Fruit fly (Drosophila melanogaster): ENCODE results near the gene CG32110.

The CG32110 gene

DNA sequence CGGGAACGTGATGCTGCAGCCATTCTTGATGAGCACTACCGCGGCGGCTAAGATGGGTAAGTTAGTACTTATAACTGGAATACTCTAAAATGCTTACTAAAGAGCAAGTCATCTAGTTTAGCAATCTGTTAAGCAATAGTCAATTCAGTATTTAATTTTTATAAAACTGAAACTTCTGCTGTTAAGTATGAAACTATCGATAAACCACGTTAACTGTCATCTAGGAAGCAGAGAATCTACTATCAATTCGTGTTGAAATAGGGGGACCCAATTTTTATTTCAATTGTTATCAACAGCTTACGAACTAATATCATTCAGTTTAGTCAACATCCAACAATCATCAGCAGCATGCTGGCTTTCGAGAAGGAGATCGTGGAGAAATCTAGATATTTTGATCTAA, at the start of gene CG32110:
TSS of gene CG32110 (plus strand) at position 301 of the 400 bp plus-strand sequence.
- no peak for TF ChIP-seq CG8478 (optimal IDR thresholded peaks at IDR 0.05)
- no peak for TF ChIP-seq CTCF (optimal IDR thresholded peaks at IDR 0.05)

DNA sequence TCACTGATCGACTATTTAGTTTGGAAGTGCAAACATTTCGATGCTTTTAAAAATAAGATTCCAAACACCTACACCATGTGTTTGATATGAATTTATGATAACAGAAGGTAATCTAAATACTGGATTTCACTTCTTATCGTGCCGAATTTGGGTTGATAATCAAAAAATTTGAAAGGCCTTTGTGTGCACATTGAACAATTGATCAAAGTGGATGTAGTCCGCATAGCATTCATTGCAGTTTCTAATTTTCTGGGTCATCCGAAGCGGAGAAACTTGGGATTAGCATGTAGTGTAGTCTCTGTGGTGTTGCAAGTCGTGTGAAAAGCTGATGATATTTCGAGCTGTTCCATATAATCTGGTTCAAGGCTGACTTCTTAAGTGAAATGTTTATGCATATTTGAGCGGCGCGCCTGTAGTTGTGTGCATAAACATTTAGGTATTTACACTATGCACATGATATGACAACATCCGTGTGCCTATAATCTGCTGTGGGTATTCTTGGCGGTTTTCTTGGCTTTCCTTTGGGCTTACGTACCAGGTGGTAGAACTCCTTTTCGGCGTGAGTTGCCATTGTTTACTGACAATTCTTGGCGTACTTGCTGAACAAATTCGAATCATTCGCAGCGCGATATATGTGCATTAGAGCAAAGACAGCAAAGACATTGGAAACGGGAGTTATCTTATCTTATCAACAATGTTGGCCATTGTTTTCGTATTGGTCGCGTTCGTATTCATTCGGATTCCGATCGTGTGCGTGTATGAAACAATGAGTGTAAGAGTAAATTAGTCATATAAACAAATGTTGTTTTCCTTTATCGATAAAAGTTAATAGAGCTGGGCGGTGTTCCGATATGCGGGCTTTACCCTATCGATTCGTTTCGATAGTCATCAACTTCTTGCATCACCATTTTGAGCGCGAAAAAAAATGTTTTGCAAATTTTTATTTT, 35.5 kb upstream of the CG32110 start, which contains the start of gene Hip1:
TSS of gene Hip1 (minus strand) at position 834 of the 947 bp plus-strand sequence.
- TF ChIP-seq CTCF (optimal IDR thresholded peaks at IDR 0.05) (no peak), CG8478 (optimal IDR thresholded peaks at IDR 0.05) (no peak)

DNA sequence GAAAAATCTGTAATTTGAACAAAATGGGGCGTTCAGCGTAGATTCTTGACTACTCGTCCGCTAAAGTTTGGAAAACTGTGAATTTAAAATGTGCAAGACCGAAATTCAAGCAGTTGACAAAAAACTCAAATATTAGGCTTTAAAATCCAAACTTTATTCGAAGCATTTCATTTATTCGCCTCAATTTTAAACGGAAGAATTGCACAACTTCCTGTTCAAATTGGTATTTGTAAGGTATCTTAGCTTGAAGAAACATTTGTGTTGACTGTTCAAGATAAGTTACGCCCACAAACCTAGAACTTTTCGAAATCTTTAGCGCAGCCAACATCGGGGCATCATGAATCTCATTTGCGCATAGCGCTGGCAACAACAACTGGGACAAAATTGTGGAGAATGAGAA, 29.9 kb upstream of the CG32110 start, which contains the start of gene CG32106:
TSS of gene CG32106 (minus strand) at position 101 of the 400 bp plus-strand sequence.
- no peak for TF ChIP-seq CG8478 (optimal IDR thresholded peaks at IDR 0.05)
- TF ChIP-seq CTCF (optimal IDR thresholded peaks at IDR 0.05) = no peak

DNA sequence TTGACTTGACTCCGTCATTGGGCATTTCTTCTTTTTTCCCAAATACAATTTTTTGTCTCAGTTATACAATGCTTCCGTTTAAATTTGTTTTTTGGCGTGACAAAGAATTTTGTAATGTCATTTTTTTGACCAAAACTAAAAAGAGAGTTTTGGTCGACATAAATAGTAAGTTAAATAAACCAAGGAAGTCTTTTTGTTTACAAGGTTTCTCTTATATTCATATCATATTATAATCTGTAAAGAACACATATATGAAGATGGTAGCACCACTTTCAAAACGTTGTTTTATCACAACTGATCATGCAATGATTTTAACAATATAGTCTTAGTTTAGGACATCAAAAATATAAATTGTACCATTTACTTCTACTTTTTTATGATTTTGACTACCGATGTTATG, 27.5 kb upstream of the CG32110 start, which contains the start of the genes CG10969 and CG17666:
TSS of gene CG10969 (minus strand) at position 101 of the 400 bp plus-strand sequence.
TSS of gene CG17666 (plus strand) at position 329 of the 400 bp plus-strand sequence.
- TF ChIP-seq CG8478 (optimal IDR thresholded peaks at IDR 0.05) (no peak), CTCF (optimal IDR thresholded peaks at IDR 0.05) (no peak)

DNA sequence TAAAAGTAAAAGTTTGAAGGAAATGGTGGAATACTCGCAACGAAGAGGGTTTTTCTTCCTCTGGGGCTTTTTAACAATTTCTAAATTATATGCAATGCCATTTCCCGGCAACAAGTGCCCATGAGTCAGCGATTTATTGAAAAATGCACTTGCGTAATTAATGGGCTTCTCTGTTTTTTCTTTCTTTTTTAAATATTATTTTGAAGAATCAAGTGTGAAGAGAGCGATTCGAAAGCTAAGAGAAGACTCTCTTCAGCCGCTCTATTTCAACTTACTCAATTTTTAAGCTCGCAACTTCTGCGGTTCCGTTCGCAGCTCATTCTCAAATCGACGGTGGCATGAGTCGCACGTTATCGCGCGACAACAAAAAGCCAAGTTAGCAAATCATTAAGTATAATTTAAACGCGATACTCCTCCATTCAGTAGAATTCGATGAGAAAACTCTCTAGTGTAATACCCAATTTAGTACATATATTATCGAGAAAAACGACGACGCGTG, 18.6 kb upstream of the CG32110 start, which contains the start of gene CG42709:
TSS of gene CG42709 (plus strand) at position 318 of the 499 bp plus-strand sequence.
- TF ChIP-seq CTCF (optimal IDR thresholded peaks at IDR 0.05) = no peak
- TF ChIP-seq CG8478 (optimal IDR thresholded peaks at IDR 0.05) = no peak

DNA sequence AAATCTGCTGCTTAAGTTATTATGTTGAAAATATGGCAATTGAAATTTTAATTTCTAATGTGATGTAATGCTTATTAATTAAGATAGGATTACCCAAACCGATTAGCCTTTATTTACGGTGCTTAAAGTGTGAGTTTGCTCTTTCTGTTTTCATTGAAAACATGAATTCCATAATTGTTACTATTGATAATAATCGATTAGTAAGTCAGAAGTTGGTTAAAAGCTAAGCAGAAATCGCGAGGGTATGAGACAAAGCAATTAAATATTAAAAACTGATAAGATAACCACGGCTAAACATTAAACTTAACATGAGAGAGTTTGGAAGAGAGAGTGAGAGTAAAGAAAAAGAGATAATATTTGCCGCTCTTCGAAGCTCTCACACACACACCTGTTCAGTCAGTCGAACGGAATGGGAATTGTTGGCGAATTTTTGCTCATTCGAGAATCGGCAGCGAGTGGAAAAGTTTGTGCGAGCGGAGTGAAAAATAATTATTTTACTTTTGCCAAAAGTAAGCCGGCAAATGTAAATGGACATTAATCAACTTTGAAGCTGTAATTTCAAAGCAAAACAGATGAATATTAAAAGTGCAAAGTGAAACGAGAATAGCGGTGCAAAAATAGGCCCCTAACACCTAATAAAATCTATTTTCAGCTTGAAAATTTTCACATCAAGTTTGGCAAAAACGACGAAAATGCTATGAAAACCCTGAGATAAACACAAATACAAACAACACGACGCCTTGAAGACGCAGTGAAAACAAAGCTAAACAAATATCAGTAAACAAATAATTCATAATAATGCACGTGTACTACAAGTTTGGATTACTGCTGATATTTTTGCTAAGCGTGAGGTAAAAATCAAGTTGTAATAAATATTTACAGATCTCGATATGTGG, 17.5 kb upstream of the CG32110 start:
- TF ChIP-seq CG8478 (optimal IDR thresholded peaks at IDR 0.05) (no peak), CTCF (optimal IDR thresholded peaks at IDR 0.05) (no peak)

DNA sequence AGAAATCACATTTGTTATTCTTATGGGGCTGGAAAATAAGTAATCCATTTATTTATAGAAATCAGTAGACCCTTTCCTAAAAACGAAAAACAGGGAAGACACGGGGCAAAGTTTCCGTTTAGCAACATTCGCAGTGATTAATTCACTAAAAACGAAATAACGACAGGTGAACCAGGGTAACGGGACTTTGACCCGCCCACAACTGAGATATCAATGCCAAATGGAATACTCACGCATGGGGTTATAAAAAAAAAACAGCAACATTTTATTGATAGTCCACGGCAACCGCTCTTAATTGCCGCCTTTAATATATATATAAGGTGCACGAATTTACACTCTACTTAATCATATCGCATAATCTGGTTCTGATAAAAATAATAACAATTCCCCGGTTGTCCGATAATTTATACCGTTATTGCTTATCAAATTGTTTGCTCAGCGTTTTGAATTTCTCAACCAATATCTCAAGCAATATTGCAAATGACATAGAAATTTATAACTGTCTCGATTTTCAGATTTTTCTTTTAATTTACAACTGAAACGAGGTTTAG, 16.8 kb upstream of the CG32110 start:
- TF ChIP-seq CTCF (optimal IDR thresholded peaks at IDR 0.05) = no peak
- no peak for TF ChIP-seq CG8478 (optimal IDR thresholded peaks at IDR 0.05)

DNA sequence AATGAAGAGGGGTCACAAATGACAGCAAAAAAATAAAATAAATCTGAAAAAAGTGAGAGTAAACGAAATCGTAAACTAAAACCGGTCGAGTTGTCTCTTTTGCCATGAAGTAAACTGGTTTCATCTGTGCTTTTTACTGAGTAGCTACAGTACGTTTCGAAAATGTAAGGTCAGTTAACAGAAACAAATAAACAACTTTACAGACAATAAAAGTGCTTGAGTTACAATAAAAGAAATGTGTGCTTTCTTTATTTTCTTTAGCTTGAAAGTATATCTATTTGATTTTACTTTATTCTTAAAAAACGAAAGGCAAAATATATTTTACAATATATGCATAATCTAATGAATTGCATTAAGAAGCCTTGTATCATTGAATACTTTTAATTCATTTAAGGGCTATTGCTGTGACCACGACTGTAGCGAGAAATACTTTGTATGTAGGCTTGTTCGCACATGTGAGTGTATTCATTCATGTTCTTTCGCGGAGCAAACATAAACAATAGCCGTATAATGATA, 15.5 kb upstream of the CG32110 start:
- TF ChIP-seq CG8478 (optimal IDR thresholded peaks at IDR 0.05) (no peak), CTCF (optimal IDR thresholded peaks at IDR 0.05) (no peak)

DNA sequence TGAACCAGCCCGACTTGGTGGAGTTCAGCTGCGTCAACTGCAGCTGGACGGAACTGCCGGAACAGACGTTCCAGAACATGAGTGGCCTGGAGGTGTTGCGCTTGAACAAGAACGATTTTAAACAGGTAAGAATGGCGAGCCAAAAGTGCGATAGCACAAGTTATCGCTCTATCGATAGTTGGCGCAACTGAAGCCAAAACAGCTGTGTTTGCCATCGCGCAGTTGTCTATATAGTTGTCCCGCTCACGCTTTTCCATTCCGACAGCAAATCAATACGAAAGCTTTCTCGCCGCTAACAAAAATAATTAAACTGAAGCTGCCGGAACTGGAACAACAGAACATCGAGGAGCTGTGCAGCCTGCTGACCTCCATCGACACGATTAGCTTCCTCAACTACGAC, 14.0 kb upstream of the CG32110 start:
- TF ChIP-seq CG8478 (optimal IDR thresholded peaks at IDR 0.05) (no peak), CTCF (optimal IDR thresholded peaks at IDR 0.05) (no peak)

DNA sequence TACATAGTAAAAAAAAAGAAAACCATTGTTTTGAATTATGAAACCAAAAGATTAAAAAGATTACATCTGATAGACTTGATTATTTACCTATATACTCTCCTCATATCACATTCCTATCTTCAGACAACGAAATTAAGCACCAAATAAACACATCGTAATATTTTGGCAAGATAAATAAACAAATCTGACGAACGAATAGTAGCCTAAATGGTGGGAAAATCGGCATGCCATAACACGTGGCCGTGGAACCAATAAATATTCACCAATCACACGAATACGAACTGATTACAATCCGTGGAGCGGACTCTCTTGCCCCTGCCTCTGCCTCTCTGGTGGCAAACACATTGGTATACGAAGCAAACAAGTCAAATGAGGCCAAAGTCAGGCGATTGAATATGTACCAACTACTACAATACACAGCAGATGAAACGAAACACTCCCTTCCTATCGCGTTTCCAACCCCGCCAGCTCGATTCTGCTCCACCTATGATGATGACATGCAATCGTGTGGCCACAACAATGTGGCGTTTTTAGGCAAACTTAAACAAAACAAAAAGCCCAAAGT, 12.4 kb upstream of the CG32110 start:
- TF ChIP-seq CTCF (optimal IDR thresholded peaks at IDR 0.05) = no peak
- no peak for TF ChIP-seq CG8478 (optimal IDR thresholded peaks at IDR 0.05)

DNA sequence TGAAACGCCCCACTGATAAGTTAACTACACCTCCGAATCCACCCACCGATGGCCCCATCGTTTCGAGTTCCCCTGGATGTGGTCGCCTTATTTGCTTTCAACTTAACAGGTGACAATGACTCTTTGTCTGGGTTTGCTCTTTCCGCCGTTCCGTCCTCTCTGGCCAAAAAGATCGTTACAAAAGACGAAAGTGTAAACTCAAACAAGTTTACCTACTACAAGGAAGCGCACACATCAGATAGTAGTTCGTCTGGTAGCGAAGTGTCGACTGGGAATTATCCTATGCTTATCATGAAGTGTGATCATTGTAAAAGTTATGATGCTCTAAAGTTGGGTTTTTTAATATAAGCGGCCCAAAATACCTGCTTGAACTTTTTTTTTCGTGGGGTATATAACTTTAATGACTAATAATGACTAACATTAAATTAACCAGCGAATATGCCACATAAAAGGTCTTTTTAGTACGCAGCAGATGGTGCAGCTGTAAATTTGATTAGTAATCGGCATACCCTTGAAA, 9.7 kb upstream of the CG32110 start:
- TF ChIP-seq CTCF (optimal IDR thresholded peaks at IDR 0.05) (no peak), CG8478 (optimal IDR thresholded peaks at IDR 0.05) (no peak)

DNA sequence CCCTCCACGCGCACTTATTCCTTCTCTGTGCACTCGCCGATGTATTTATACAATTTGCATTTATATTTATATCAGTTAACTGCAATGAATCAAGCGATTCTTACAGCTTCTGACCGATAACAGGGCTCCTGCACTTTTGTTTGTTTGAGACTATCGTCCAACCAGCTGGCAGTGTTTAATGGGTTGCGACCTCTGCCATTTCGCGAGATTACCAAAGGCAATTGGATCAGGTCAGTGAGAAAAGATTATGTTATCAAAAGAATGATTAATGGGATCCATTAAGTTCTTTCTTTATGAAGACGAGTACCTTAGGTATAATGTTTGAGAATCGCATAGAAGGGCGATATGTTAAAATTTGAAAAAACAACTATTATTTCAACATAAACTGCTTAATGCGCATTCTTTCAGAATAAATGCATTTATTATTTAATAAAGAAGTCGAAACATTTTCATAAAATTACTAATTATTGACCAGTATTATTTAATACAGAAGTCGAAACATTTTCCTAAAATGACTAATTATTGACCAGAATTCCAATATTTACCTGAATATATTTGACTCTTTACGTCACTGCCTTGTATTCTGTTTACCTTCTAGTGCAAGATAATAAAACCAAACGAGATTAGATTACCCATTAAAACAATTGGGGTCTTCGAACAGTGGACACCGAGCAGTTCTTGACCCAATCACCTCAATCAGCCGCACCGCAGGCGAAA, 8.9 kb upstream of the CG32110 start:
- TF ChIP-seq CG8478 (optimal IDR thresholded peaks at IDR 0.05) (no peak), CTCF (optimal IDR thresholded peaks at IDR 0.05) (no peak)

DNA sequence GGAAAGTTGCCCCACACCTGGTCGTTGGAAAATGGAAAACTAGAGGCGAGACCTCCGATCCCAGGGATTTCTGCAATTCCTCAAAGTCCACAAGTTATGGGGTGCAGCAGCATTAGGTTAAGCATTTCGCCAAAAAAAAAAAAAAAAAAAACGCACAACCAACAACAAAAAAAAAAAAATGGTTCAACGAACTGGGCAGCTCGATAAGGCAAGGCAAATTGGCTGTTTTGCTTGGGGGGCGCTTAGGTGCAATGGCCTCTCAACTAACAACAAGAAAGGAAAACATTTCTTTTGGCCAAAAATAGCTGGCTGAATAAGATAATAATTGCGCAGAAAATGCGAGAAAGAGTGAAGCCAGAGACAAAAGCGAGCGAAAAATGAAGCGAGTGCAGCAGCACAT, 8.4 kb upstream of the CG32110 start:
- no peak for TF ChIP-seq CTCF (optimal IDR thresholded peaks at IDR 0.05)
- no peak for TF ChIP-seq CG8478 (optimal IDR thresholded peaks at IDR 0.05)

All from S2 (cell line).